Fruit fly (Drosophila melanogaster) whole organism, embryonic: Measurements from ENCODE around the gene CG5828.

ENCODE experiments used
- Awh ChIP-seq: fragments of 200-800 bp; sonication (Bioruptor generic); IDR thresholded peaks from 2 replicates; pipeline ENCODE4, ENCODE4 v1.3.6; 2022; ENCODE audit warnings: missing biosample characterization, missing genetic modification characterization
- C15 ChIP-seq: fragments of 200-800 bp; sonication (Bioruptor generic); IDR thresholded peaks from 3 replicates; pipeline ENCODE4 v1.3.6; 2022; ENCODE audit warnings: missing biosample characterization, missing genetic modification characterization
- CG10274 ChIP-seq: fragments of 200-800 bp; sonication (Bioruptor generic); optimal IDR thresholded peaks from 3 replicates; lab custom pipeline; 2017; ENCODE audit warnings: missing biosample characterization, mild to moderate bottlenecking, missing genetic modification characterization
- CG10462 ChIP-seq: fragments of 200-800 bp; sonication (Bioruptor generic); optimal IDR thresholded peaks from 2 replicates; lab custom pipeline; 2016; ENCODE audit warnings: missing biosample characterization, missing genetic modification characterization
- CG11504 ChIP-seq: fragments of 200-800 bp; sonication (Bioruptor generic); optimal IDR thresholded peaks from 3 replicates; lab custom pipeline; 2019; ENCODE audit warnings: missing biosample characterization, mild to moderate bottlenecking, missing genetic modification characterization, moderate library complexity
- CG1233 ChIP-seq: fragments of 200-800 bp; sonication (Bioruptor generic); optimal IDR thresholded peaks from 4 replicates; lab custom pipeline; 2018; ENCODE audit warnings: missing biosample characterization, mild to moderate bottlenecking, missing genetic modification characterization
- CG12769 ChIP-seq: fragments of 200-800 bp; sonication (Bioruptor generic); optimal IDR thresholded peaks from 2 replicates; lab custom pipeline; 2019; ENCODE audit warnings: missing biosample characterization, mild to moderate bottlenecking, missing genetic modification characterization, moderate library complexity
- CG12942 ChIP-seq: fragments of 200-800 bp; sonication (Bioruptor generic); optimal IDR thresholded peaks from 3 replicates; lab custom pipeline; 2016; ENCODE audit warnings: missing biosample characterization, missing genetic modification characterization
- CG15011 ChIP-seq: fragments of 200-800 bp; sonication (Bioruptor generic); optimal IDR thresholded peaks from 3 replicates; lab custom pipeline; 2018; ENCODE audit warnings: missing biosample characterization, mild to moderate bottlenecking, missing genetic modification characterization
- CG17385 ChIP-seq: fragments of 200-800 bp; sonication (Bioruptor generic); optimal IDR thresholded peaks from 3 replicates; lab custom pipeline; 2018; ENCODE audit warnings: missing biosample characterization, mild to moderate bottlenecking, missing genetic modification characterization
- CG18262 ChIP-seq: fragments of 200-800 bp; optimal IDR thresholded peaks from 3 replicates; lab custom pipeline; 2019; ENCODE audit warnings: missing biosample characterization, mild to moderate bottlenecking, missing genetic modification characterization, moderate library complexity
- CG2678 ChIP-seq: fragments of 200-800 bp; sonication (Bioruptor generic); optimal IDR thresholded peaks from 3 replicates; lab custom pipeline; 2019; ENCODE audit warnings: missing biosample characterization, mild to moderate bottlenecking, missing genetic modification characterization, moderate library complexity
- CG31365 ChIP-seq: fragments of 200-800 bp; sonication (Bioruptor generic); optimal IDR thresholded peaks from 2 replicates; lab custom pipeline; 2018; ENCODE audit warnings: missing biosample characterization, mild to moderate bottlenecking, missing genetic modification characterization
- CG33213 ChIP-seq: fragments of 200-800 bp; sonication (Bioruptor generic); optimal IDR thresholded peaks from 3 replicates; lab custom pipeline; 2016; ENCODE audit warnings: missing biosample characterization, missing genetic modification characterization
- CG42726 ChIP-seq: fragments of 200-800 bp; sonication (Bioruptor generic); IDR thresholded peaks from 2 replicates; pipeline ENCODE4 v1.3.6; 2022; ENCODE audit warnings: missing biosample characterization, missing genetic modification characterization; ENCODE audit not compliant: partially characterized antibody
- CG43689 ChIP-seq: fragments of 200-800 bp; sonication (Bioruptor generic); IDR thresholded peaks from 2 replicates; pipeline ENCODE4 v1.3.6; 2022; ENCODE audit warnings: missing biosample characterization, missing genetic modification characterization
- CG6175 ChIP-seq: fragments of 200-800 bp; sonication (Bioruptor generic); IDR thresholded peaks from 3 replicates; pipeline ENCODE4 v1.3.6; 2022; ENCODE audit warnings: missing biosample characterization, missing genetic modification characterization
- CG7745 ChIP-seq: fragments of 200-800 bp; sonication (Bioruptor generic); optimal IDR thresholded peaks from 2 replicates; lab custom pipeline; 2018; ENCODE audit warnings: missing biosample characterization, mild to moderate bottlenecking, missing genetic modification characterization, moderate library complexity
- CG9609 ChIP-seq: fragments of 200-800 bp; sonication (Bioruptor generic); optimal IDR thresholded peaks from 3 replicates; lab custom pipeline; 2016; ENCODE audit warnings: missing biosample characterization, missing genetic modification characterization
- CTCF ChIP-seq: fragments of 200-800 bp; sonication (Bioruptor generic); optimal IDR thresholded peaks from 2 replicates; lab custom pipeline; 2017; ENCODE audit warnings: missing biosample characterization, mild to moderate bottlenecking, missing genetic modification characterization, moderate library complexity
- Camta ChIP-seq: fragments of 200-800 bp; sonication (Bioruptor generic); optimal IDR thresholded peaks from 2 replicates; lab custom pipeline; 2016; ENCODE audit warnings: missing biosample characterization, missing genetic modification characterization
- Dip2 ChIP-seq: fragments of 200-800 bp; sonication (Bioruptor generic); IDR thresholded peaks from 2 replicates; pipeline ENCODE4 v1.3.6; 2022; ENCODE audit warnings: missing biosample characterization, missing genetic modification characterization
- Doc2 ChIP-seq: fragments of 200-800 bp; sonication (Bioruptor generic); IDR thresholded peaks from 2 replicates; pipeline ENCODE4 v1.3.6; 2022; ENCODE audit warnings: missing biosample characterization, missing genetic modification characterization
- Elba2 ChIP-seq: fragments of 200-800 bp; sonication (Bioruptor generic); optimal IDR thresholded peaks from 3 replicates; lab custom pipeline; 2016; ENCODE audit warnings: missing biosample characterization, missing genetic modification characterization
- Hr51 ChIP-seq, 2 experiments: fragments of 200-800 bp; sonication (Bioruptor generic); optimal IDR thresholded peaks; 2 replicates in 1 of 2; 3 replicates in 1 of 2; lab custom pipeline; 2016 to 2018; ENCODE audit warnings: missing biosample characterization in 2 of 2, missing genetic modification characterization in 2 of 2, mild to moderate bottlenecking in 1 of 2, moderate library complexity in 1 of 2
- Hr78 ChIP-seq, 2 experiments: fragments of 200-800 bp in 1 of 2; fragments of >200 bp in 1 of 2; sonication (Bioruptor generic) in 1 of 2; optimal IDR thresholded peaks; 2 replicates each; lab custom pipeline; 2017 to 2019; ENCODE audit warnings: missing biosample characterization in 2 of 2, missing genetic modification characterization in 2 of 2, mild to moderate bottlenecking in 1 of 2, moderate library complexity in 1 of 2
- Hsf ChIP-seq: fragments of 200-800 bp; sonication (Bioruptor generic); optimal IDR thresholded peaks from 3 replicates; lab custom pipeline; 2016; ENCODE audit warnings: missing biosample characterization, missing genetic modification characterization
- Lim3 ChIP-seq: fragments of 200-800 bp; sonication (Bioruptor generic); IDR thresholded peaks from 2 replicates; pipeline ENCODE4 v1.3.6; 2022; ENCODE audit warnings: missing biosample characterization, missing genetic modification characterization
- Opbp ChIP-seq: fragments of 200-800 bp; sonication (Bioruptor generic); IDR thresholded peaks from 3 replicates; pipeline ENCODE4 v1.3.6; 2022; ENCODE audit warnings: missing biosample characterization, missing genetic modification characterization; ENCODE audit not compliant: partially characterized antibody
- Ravus ChIP-seq: fragments of 200-800 bp; sonication (Bioruptor generic); IDR thresholded peaks from 2 replicates; pipeline ENCODE4 v1.3.6; 2022; ENCODE audit warnings: missing biosample characterization, missing genetic modification characterization
- Sin3A ChIP-seq: fragments of >200 bp; optimal IDR thresholded peaks from 2 replicates; lab custom pipeline; 2018
- ap ChIP-seq: fragments of 200-800 bp; sonication (Bioruptor generic); IDR thresholded peaks from 2 replicates; pipeline ENCODE4 v1.3.6; 2022; ENCODE audit warnings: missing biosample characterization, missing genetic modification characterization
- caup ChIP-seq: fragments of 200-800 bp; sonication (Bioruptor generic); optimal IDR thresholded peaks from 3 replicates; lab custom pipeline; 2017; ENCODE audit warnings: missing biosample characterization, mild to moderate bottlenecking, missing genetic modification characterization, moderate library complexity; ENCODE audit not compliant: severe bottlenecking
- crol ChIP-seq: fragments of 200-800 bp; sonication (Bioruptor generic); IDR thresholded peaks from 2 replicates; pipeline ENCODE4 v1.3.6; 2022; ENCODE audit warnings: missing biosample characterization, missing genetic modification characterization
- crp ChIP-seq, 2 experiments: fragments of 200-800 bp; sonication (Bioruptor generic); optimal IDR thresholded peaks; 2 replicates in 1 of 2; 3 replicates in 1 of 2; lab custom pipeline; 2017; ENCODE audit warnings: missing biosample characterization in 2 of 2, missing genetic modification characterization in 2 of 2, mild to moderate bottlenecking in 1 of 2, moderate library complexity in 1 of 2
- cwo ChIP-seq: fragments of 200-800 bp; sonication (Bioruptor generic); optimal IDR thresholded peaks from 3 replicates; lab custom pipeline; 2017; ENCODE audit warnings: missing biosample characterization, missing genetic modification characterization, mild to moderate bottlenecking, moderate library complexity, missing genetic modification reagents
- dan ChIP-seq: fragments of 200-800 bp; sonication (Bioruptor generic); IDR thresholded peaks from 2 replicates; pipeline ENCODE4 v1.3.6; 2022; ENCODE audit warnings: missing biosample characterization, missing genetic modification characterization
- en ChIP-seq: fragments of 200-800 bp; sonication (Bioruptor generic); optimal IDR thresholded peaks from 2 replicates; lab custom pipeline; 2016; ENCODE audit warnings: missing biosample characterization, missing genetic modification characterization
- grau ChIP-seq: fragments of 200-800 bp; optimal IDR thresholded peaks from 3 replicates; lab custom pipeline; 2019; ENCODE audit warnings: missing biosample characterization, mild to moderate bottlenecking, missing genetic modification characterization, moderate library complexity
- insv ChIP-seq, 2 experiments: fragments of 200-800 bp; sonication (Bioruptor generic); optimal IDR thresholded peaks; 3 replicates each; lab custom pipeline; 2016 to 2018; ENCODE audit warnings: missing biosample characterization in 2 of 2, missing genetic modification characterization in 2 of 2
- inv ChIP-seq: fragments of 200-800 bp; sonication (Bioruptor generic); IDR thresholded peaks from 2 replicates; pipeline ENCODE4 v1.3.6; 2022; ENCODE audit warnings: missing biosample characterization, missing genetic modification characterization; ENCODE audit not compliant: partially characterized antibody
- lilli ChIP-seq: fragments of 200-800 bp; sonication (Bioruptor generic); optimal IDR thresholded peaks from 3 replicates; lab custom pipeline; 2016; ENCODE audit warnings: missing biosample characterization, missing genetic modification characterization
- mirr ChIP-seq: fragments of 200-800 bp; sonication (Bioruptor generic); optimal IDR thresholded peaks from 3 replicates; lab custom pipeline; 2018; ENCODE audit warnings: missing biosample characterization, mild to moderate bottlenecking, missing genetic modification characterization
- nau ChIP-seq: fragments of 200-800 bp; sonication (Bioruptor generic); optimal IDR thresholded peaks from 3 replicates; lab custom pipeline; 2017; ENCODE audit warnings: missing biosample characterization, mild to moderate bottlenecking, missing genetic modification characterization, missing genetic modification reagents
- sens ChIP-seq: fragments of 200-800 bp; sonication (Bioruptor generic); peaks from one replicate; lab custom pipeline; 2016; ENCODE audit warnings: missing biosample characterization, missing genetic modification characterization
- sim ChIP-seq: fragments of 200-800 bp; sonication (Bioruptor generic); IDR thresholded peaks from 2 replicates; pipeline ENCODE4 v1.3.6; 2022; ENCODE audit warnings: missing biosample characterization, missing genetic modification characterization
- slp2 ChIP-seq: fragments of 200-800 bp; sonication (Bioruptor generic); optimal IDR thresholded peaks from 2 replicates; lab custom pipeline; 2016; ENCODE audit warnings: missing biosample characterization, missing genetic modification characterization
- usp ChIP-seq: fragments of >200 bp; optimal IDR thresholded peaks from 2 replicates; lab custom pipeline; 2017; ENCODE audit warnings: missing biosample characterization, missing genetic modification characterization
- vvl ChIP-seq: fragments of 200-800 bp; sonication (Bioruptor generic); IDR thresholded peaks from 2 replicates; pipeline ENCODE4 v1.3.6; 2022; ENCODE audit warnings: missing biosample characterization, missing genetic modification characterization
- wor ChIP-seq: fragments of 200-800 bp; sonication (Bioruptor generic); IDR thresholded peaks from 2 replicates; pipeline ENCODE4 v1.3.6; 2022; ENCODE audit warnings: missing biosample characterization, missing genetic modification characterization

CG5828 gene

dm6 chr2L:5092597-5092991, 1.2 kb upstream of the CG5828 start:
- no peak for TF ChIP-seq Hr51 (GFP tag; optimal IDR thresholded peaks at IDR 0.05; lab: Kevin White, UChicago)
- TF ChIP-seq Elba2: peak; percentile 60
- TF ChIP-seq Hsf (GFP tag; lab: Kevin White, UChicago): no peak
- no peak for TF ChIP-seq sim (GFP tag; lab: Robert Waterston, UW)
- no peak for TF ChIP-seq CG9609
- TF ChIP-seq Sin3A (lab: Kevin White, UChicago): no peak
- no peak for TF ChIP-seq dan
- peak; percentile 72 to 95 for TF ChIP-seq insv (GFP tag; optimal IDR thresholded peaks at IDR 0.05; lab: Kevin White, UChicago)
- TF ChIP-seq sens (GFP tag; lab: Kevin White, UChicago): peak; percentile 1
- TF ChIP-seq cwo (GFP tag; lab: Kevin White, UChicago): no peak
- no peak for TF ChIP-seq C15 (GFP tag; lab: Robert Waterston, UW)
- TF ChIP-seq slp2 (GFP tag; lab: Kevin White, UChicago): no peak

- peak; percentile 56 for TF ChIP-seq crol (GFP tag; lab: Robert Waterston, UW)
- TF ChIP-seq CG1233 (GFP tag; lab: Kevin White, UChicago): peak; percentile 18
- TF ChIP-seq CG15011 (GFP tag; lab: Kevin White, UChicago): no peak
- peak; percentile 37; the same call in 1 of the 3 replicates for TF ChIP-seq Opbp (GFP tag; lab: Robert Waterston, UW)
- TF ChIP-seq CG33213 (GFP tag; lab: Kevin White, UChicago): no peak
- no peak for TF ChIP-seq grau (tag; lab: Kevin White, UChicago)
- peak; percentile 50 for TF ChIP-seq CG7745 (tag; lab: Kevin White, UChicago)
- TF ChIP-seq CG10274 (GFP tag; lab: Kevin White, UChicago): no peak
- no peak for TF ChIP-seq Camta (GFP tag; lab: Kevin White, UChicago)
- no peak for TF ChIP-seq CG11504 (tag; lab: Kevin White, UChicago)
- TF ChIP-seq inv (GFP tag; lab: Robert Waterston, UW): peak; percentile 20; the same call in 1 of the 2 replicates
- TF ChIP-seq CG6175: no peak
- TF ChIP-seq en (GFP tag; lab: Kevin White, UChicago): no peak
- TF ChIP-seq crp (GFP tag; optimal IDR thresholded peaks at IDR 0.05; lab: Kevin White, UChicago): no peak
- no peak for TF ChIP-seq CTCF (GFP tag; lab: Kevin White, UChicago)
- TF ChIP-seq CG12769 (tag; lab: Kevin White, UChicago): peak; percentile 33
- TF ChIP-seq CG12942 (GFP tag; lab: Kevin White, UChicago): no peak
- no peak for TF ChIP-seq wor (GFP tag; lab: Robert Waterston, UW)
- TF ChIP-seq Ravus (GFP tag; lab: Robert Waterston, UW): no peak
- TF ChIP-seq Awh (GFP tag; lab: Robert Waterston, UW): no peak
- TF ChIP-seq Dip2: no peak
- TF ChIP-seq caup: no peak
- peak in 1 of 2 experiments; percentile 24 for TF ChIP-seq Hr78 (GFP tag; optimal IDR thresholded peaks at IDR 0.05; lab: Kevin White, UChicago)
- no peak for TF ChIP-seq mirr
- no peak for TF ChIP-seq Doc2 (GFP tag; lab: Robert Waterston, UW)
- no peak for TF ChIP-seq Lim3 (GFP tag; lab: Robert Waterston, UW)
- peak; percentile 63 for TF ChIP-seq CG17385 (GFP tag; lab: Kevin White, UChicago)
- TF ChIP-seq usp (GFP tag; lab: Kevin White, UChicago): no peak
- no peak for TF ChIP-seq CG18262 (tag; lab: Kevin White, UChicago)
- no peak for TF ChIP-seq ap (GFP tag; lab: Robert Waterston, UW)
- TF ChIP-seq CG10462 (GFP tag; lab: Kevin White, UChicago): no peak
- peak; percentile 30 for TF ChIP-seq CG2678 (tag; lab: Kevin White, UChicago)
- TF ChIP-seq CG43689 (GFP tag; lab: Robert Waterston, UW): no peak
- TF ChIP-seq nau: peak; percentile 38
- no peak for TF ChIP-seq lilli (GFP tag; lab: Kevin White, UChicago)
- 0 out of 2 replicates have a peak, but pooled peaks have one; percentile 35 for TF ChIP-seq CG42726
- no peak for TF ChIP-seq CG31365
- peak; percentile 73; the same call in 1 of the 2 replicates for TF ChIP-seq vvl (GFP tag; lab: Robert Waterston, UW)
These were observed 632 bp upstream of the CG5828 start, which contains the start of gene Pgant5 for dm6 chr2L:5092992-5093695. Gene Pgant5 (minus strand): TSS chr2L:5093592.
